Fruit fly (Drosophila melanogaster) whole organism, wandering third instar larva: Measurements from ENCODE around the gene tal-AA.

Source experiments
- Abd-B ChIP-seq: fragments of >200 bp; optimal IDR thresholded peaks from 2 replicates; lab custom pipeline; 2017; ENCODE audit warnings: missing biosample characterization, missing genetic modification characterization
- CG32264 ChIP-seq: fragments of 200-800 bp; sonication (Bioruptor generic); optimal IDR thresholded peaks from 2 replicates; lab custom pipeline; 2016; ENCODE audit warnings: missing biosample characterization, missing genetic modification characterization
- CG9705 ChIP-seq: fragments of 200-800 bp; sonication (Bioruptor generic); optimal IDR thresholded peaks from 2 replicates; lab custom pipeline; 2018; ENCODE audit warnings: missing biosample characterization, mild to moderate bottlenecking, missing genetic modification characterization
- Dfd ChIP-seq: fragments of >200 bp; optimal IDR thresholded peaks from 2 replicates; lab custom pipeline; 2017; ENCODE audit warnings: missing biosample characterization, missing genetic modification characterization
- GATAd ChIP-seq: sonication (Bioruptor generic); optimal IDR thresholded peaks from 2 replicates; lab custom pipeline; 2016; ENCODE audit warnings: missing biosample characterization, missing genetic modification characterization
- HLH106 ChIP-seq: fragments of 200-800 bp; optimal IDR thresholded peaks from 3 replicates; lab custom pipeline; 2019; ENCODE audit warnings: missing biosample characterization, mild to moderate bottlenecking, missing genetic modification characterization, moderate library complexity
- Hnf4 ChIP-seq: fragments of 200-800 bp; sonication (Bioruptor generic); optimal IDR thresholded peaks from 2 replicates; lab custom pipeline; 2016; ENCODE audit warnings: missing biosample characterization, mild to moderate bottlenecking, missing genetic modification characterization
- Hr83 ChIP-seq: fragments of 200-300 bp; sonication (Bioruptor generic); optimal IDR thresholded peaks from 2 replicates; lab custom pipeline; 2016; ENCODE audit warnings: missing biosample characterization, mild to moderate bottlenecking, missing genetic modification characterization, moderate library complexity; ENCODE audit not compliant: poor library complexity, severe bottlenecking
- Rel ChIP-seq, 2 experiments: fragments of 200-800 bp; sonication (Bioruptor generic) in 1 of 2; optimal IDR thresholded peaks; 2 replicates in 1 of 2; 3 replicates in 1 of 2; lab custom pipeline; 2016 to 2019; ENCODE audit warnings: mild to moderate bottlenecking in 2 of 2, missing biosample characterization in 2 of 2, missing genetic modification characterization in 2 of 2, moderate library complexity in 1 of 2
- Sp1 ChIP-seq: fragments of 200-800 bp; sonication (Bioruptor generic); optimal IDR thresholded peaks from 3 replicates; lab custom pipeline; 2019; ENCODE audit warnings: missing biosample characterization, mild to moderate bottlenecking, missing genetic modification characterization, moderate library complexity
- Vsx2 ChIP-seq: fragments of 200-300, 225-300 bp; sonication (Bioruptor generic); optimal IDR thresholded peaks from 2 replicates; lab custom pipeline; 2018; ENCODE audit warnings: missing biosample characterization, missing genetic modification characterization; ENCODE audit not compliant: partially characterized antibody
- brk ChIP-seq: fragments of 200-800 bp; sonication (Bioruptor generic); optimal IDR thresholded peaks from 2 replicates; lab custom pipeline; 2016; ENCODE audit warnings: missing biosample characterization, mild to moderate bottlenecking, missing genetic modification characterization
- ey ChIP-seq: fragments of 200-800 bp; sonication (Bioruptor generic); optimal IDR thresholded peaks from 2 replicates; lab custom pipeline; 2016; ENCODE audit warnings: missing biosample characterization, missing genetic modification characterization
- foxo ChIP-seq, 2 experiments: fragments of 200-800 bp; sonication (Bioruptor generic); optimal IDR thresholded peaks; 2 replicates in 1 of 2; 3 replicates in 1 of 2; lab custom pipeline; 2016 to 2017; ENCODE audit warnings: missing biosample characterization in 2 of 2, missing genetic modification characterization in 2 of 2
- fru ChIP-seq: fragments of 200-800 bp; sonication (Bioruptor generic); optimal IDR thresholded peaks from 3 replicates; lab custom pipeline; 2016; ENCODE audit warnings: missing biosample characterization, mild to moderate bottlenecking, missing genetic modification characterization
- h ChIP-seq: fragments of 200-800 bp; sonication (Bioruptor generic); optimal IDR thresholded peaks from 3 replicates; lab custom pipeline; 2016; ENCODE audit warnings: missing biosample characterization, mild to moderate bottlenecking, missing genetic modification characterization
- lola ChIP-seq: fragments of >200 bp; optimal IDR thresholded peaks from 2 replicates; lab custom pipeline; 2017; ENCODE audit warnings: missing biosample characterization, missing genetic modification characterization
- pan ChIP-seq: fragments of >200 bp; optimal IDR thresholded peaks from 2 replicates; lab custom pipeline; 2017
- psq ChIP-seq: fragments of 200-800 bp; sonication (Bioruptor generic); optimal IDR thresholded peaks from 3 replicates; lab custom pipeline; 2017; ENCODE audit warnings: missing biosample characterization, mild to moderate bottlenecking, missing genetic modification characterization, moderate library complexity
- rgr ChIP-seq: fragments of 200-800 bp; sonication (Bioruptor generic); optimal IDR thresholded peaks from 3 replicates; lab custom pipeline; 2016; ENCODE audit warnings: missing biosample characterization, mild to moderate bottlenecking, missing genetic modification characterization
- sv ChIP-seq: fragments of 200-800 bp; sonication (Bioruptor generic); optimal IDR thresholded peaks from 3 replicates; lab custom pipeline; 2016; ENCODE audit warnings: missing biosample characterization, missing genetic modification characterization
- tai ChIP-seq: sonication (Bioruptor generic); optimal IDR thresholded peaks from 2 replicates; lab custom pipeline; 2016; ENCODE audit warnings: missing biosample characterization, missing genetic modification characterization
- usp ChIP-seq: fragments of >200 bp; optimal IDR thresholded peaks from 2 replicates; lab custom pipeline; 2017; ENCODE audit warnings: missing biosample characterization, missing genetic modification characterization

tal-AA gene

DNA sequence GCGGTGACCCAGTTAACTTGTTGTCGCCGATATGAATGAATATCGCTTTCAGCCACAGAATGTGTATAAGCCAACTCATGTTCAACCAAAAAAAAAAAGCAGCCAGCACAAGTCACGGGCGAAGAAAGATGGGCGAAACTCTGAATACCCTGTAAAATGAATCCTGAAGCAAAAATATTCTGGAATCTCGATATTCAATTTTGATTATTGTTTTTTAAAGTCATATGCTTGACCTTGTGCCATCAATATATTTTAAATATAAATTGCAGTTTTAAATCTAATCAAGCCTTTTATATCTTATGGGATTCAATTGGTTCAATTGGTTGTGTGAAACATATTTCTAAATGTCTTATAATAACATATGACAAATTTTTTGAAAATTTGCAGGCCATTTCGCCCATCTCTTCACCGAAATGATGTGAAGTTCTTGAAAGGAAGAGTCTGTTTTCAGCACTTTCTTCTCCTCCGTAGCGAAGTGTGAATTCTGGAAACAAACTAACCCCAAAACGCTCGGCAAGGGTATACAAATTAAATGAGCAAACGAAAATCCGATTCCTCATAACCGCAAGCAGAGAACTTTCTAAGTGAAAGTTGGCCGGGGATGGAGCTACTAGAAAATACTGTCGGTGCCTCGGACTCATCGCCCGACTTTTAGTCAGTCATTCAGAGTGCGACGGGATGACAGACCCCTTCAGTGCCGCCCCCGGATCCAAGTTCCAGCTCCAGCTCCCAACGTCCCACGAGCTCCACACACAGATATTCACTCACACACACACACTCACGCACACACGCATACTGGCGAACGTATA is 2.9 kb downstream of the tal-AA start:
- TF ChIP-seq Abd-B (GFP tag; lab: Kevin White, UChicago) (no peak), foxo (GFP tag; optimal IDR thresholded peaks at IDR 0.05; lab: Kevin White, UChicago) (no peak), Rel (GFP tag; optimal IDR thresholded peaks at IDR 0.05; lab: Kevin White, UChicago) (no peak), Rel (tag; optimal IDR thresholded peaks at IDR 0.05; lab: Kevin White, UChicago) (no peak), brk (no peak), ey (GFP tag; lab: Kevin White, UChicago) (no peak), rgr (GFP tag; lab: Kevin White, UChicago) (no peak), tai (GFP tag; lab: Kevin White, UChicago) (no peak), CG9705 (GFP tag; lab: Kevin White, UChicago) (no peak), Vsx2 (GFP tag; lab: Kevin White, UChicago) (no peak), pan (lab: Kevin White, UChicago) (no peak), HLH106 (tag; lab: Kevin White, UChicago) (no peak), GATAd (GFP tag; lab: Kevin White, UChicago) (no peak), Dfd (GFP tag; lab: Kevin White, UChicago) (no peak), psq (GFP tag; lab: Kevin White, UChicago) (no peak), CG32264 (GFP tag; lab: Kevin White, UChicago) (no peak), usp (GFP tag; lab: Kevin White, UChicago) (no peak)

DNA sequence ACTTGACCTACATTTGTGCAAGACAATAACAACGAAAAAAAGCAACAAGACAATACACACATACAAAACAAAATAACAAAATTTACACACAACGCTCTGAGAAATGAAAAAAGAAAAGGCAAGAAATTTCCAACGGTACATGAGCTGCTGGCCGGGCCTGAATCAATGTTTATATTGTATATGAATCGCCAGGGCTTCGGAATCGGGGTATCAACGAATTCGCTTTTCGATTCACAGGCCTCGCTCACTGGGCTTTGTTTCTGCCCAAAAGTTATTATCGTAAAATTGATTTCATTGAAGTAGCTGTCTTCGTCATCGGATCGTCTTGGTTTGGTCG is 3.4 kb downstream of the tal-AA start:
- TF ChIP-seq Rel (GFP tag; optimal IDR thresholded peaks at IDR 0.05; lab: Kevin White, UChicago) (no peak), Rel (tag; optimal IDR thresholded peaks at IDR 0.05; lab: Kevin White, UChicago) (peak; percentile 20), lola (GFP tag; lab: Kevin White, UChicago) (no peak)

DNA sequence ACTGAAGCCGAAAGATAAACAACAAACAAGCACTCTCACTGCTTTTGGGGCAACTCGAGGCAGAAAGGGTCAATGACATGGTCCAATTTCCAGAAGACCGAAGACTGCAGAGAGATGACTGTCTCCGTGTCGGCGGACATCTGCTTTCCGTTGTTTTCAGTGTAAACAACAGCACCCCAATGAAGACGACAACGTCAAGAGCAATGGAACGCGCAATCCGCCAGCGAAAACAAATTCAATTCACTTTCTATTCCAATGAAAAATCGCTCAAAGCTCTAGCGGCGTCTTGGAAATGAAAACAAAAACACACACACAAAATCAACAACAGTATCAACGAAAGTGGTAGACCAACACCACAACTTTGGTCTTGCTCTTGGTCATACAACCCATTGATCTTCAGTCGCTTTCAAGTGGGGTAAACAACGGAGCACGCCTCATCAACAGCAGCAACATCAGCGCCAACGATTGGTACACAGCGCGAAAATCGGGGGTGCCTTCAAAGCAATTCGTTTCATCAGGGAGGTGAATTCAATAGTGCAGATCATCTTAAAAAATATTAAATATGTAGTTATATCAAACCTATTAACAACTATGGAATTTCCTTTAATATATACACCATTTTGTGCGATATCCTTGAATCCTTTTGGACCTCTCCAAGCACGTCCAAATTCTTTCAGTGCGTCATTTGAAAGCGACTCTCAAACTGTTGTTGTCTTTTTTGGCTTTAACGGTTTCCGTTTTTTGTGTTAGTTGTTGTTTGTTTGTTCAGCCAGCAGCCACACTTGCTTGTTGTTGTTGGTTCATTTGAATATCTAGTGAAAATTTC is 4.8 kb downstream of the tal-AA start:
- TF ChIP-seq fru (GFP tag; lab: Kevin White, UChicago) (no peak), sv (GFP tag; lab: Kevin White, UChicago) (peak; percentile 40), GATAd (GFP tag; lab: Kevin White, UChicago) (no peak)
- TF ChIP-seq, all 38 proteins: peak for 1

DNA sequence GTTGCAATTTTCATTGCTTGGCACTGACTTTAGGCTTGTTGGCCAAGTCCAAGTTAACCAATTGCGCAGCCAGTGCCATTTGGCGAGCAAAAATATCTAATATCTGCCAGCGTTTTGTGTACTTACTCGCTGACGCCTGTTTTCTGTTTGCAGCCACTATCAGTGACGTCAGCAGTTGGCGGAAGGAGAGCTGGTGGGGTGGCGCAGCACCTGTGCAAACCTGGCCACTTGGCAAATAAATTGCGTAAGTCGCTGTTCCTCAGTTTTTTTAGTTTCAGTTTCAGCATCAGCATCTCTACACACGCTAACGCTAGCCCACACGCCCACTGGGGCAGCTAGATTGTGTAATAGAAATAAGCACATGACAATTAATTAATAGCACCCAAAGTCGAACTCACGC is 6.1 kb downstream of the tal-AA start:
- peak; percentile 16 for TF ChIP-seq Hr83 (GFP tag; lab: Kevin White, UChicago)
- TF ChIP-seq Sp1 (GFP tag; lab: Kevin White, UChicago) = no peak

DNA sequence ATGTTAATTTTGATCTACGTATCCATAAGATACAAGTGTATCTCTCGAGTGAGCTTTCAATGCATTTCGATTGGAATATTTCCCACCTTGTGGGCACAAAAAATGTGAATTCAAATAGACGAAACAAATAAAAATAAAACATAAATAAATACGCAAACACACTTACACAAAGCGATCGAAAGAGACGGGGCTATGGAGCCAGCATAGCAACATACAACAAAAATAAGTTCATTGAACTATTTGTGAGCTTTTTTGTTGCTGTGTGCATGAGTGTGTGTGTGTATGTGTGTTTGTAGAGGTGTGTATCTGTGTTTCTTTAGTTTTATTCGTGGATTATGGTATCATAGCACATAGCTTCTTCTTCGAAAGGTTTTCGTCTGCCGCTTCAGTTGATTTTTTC is 7.6 kb downstream of the tal-AA start:
- TF ChIP-seq CG9705 (GFP tag; lab: Kevin White, UChicago) (no peak), Hnf4 (GFP tag; lab: Kevin White, UChicago) (no peak), h (GFP tag; lab: Kevin White, UChicago) (no peak), rgr (GFP tag; lab: Kevin White, UChicago) (no peak), Abd-B (GFP tag; lab: Kevin White, UChicago) (no peak), Dfd (GFP tag; lab: Kevin White, UChicago) (peak; percentile 67), CG32264 (GFP tag; lab: Kevin White, UChicago) (no peak), Vsx2 (GFP tag; lab: Kevin White, UChicago) (no peak)

DNA sequence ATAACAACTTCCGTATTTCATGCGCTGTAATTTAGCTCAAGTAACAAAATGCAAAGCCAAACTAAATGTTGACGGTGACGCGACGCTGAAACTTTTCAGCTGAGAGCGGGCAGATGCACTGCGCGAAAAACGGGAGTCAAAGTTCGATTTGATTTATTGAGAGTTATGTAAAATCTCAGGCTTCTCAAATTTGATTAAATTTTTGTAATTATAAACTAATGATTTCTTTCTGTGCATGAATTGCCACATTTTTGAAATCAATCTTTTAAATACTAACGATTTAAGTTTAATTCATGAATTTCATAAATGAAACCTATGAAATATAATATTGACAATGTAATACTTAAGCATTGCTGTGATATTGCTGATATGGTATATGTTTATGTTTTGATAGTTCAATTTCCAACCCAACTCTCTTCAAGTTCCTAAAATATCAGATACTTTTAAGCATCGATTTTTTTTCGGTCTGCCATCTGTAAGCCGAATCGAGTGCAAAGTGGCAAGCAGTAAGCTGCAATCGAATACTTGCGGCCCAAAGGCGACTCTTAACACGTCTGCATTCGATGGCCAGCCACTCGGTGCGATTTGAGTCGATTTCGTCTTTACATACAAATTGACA is 9.8 kb downstream of the tal-AA start:
- TF ChIP-seq lola (GFP tag; lab: Kevin White, UChicago) (no peak), psq (GFP tag; lab: Kevin White, UChicago) (no peak), Hnf4 (GFP tag; lab: Kevin White, UChicago) (no peak), ey (GFP tag; lab: Kevin White, UChicago) (no peak), Dfd (GFP tag; lab: Kevin White, UChicago) (no peak), Vsx2 (GFP tag; lab: Kevin White, UChicago) (no peak)
- TF ChIP-seq, all 38 proteins: peak for 0
